Worm (Caenorhabditis elegans): Measurements from ENCODE around the gene elp-1.

elp-1 gene

ce11 chrV:20770061-20770460 is at the start of gene elp-1:
Gene elp-1, minus strand, starts transcription at chrV:20770161.
- TF ChIP-seq F13C5.2 (tag; optimal IDR thresholded peaks at IDR 0.05) (no peak), tbx-11 (GFP tag; IDR thresholded peaks at IDR 0.05) (no peak), tbx-37 (GFP tag; conservative IDR thresholded peaks at IDR 0.05) (no peak), scrt-1 (GFP tag; IDR thresholded peaks at IDR 0.05) (no peak), ceh-13 (GFP tag; optimal IDR thresholded peaks at IDR 0.05) (no peak)

- TF ChIP-seq hmg-4 (GFP tag; optimal IDR thresholded peaks at IDR 0.05) = no peak
- TF ChIP-seq hmbx-1 (tag; optimal IDR thresholded peaks at IDR 0.05) = no peak
- no peak for TF ChIP-seq B0310.2 (tag; optimal IDR thresholded peaks at IDR 0.05)
- TF ChIP-seq aly-1 (tag; optimal IDR thresholded peaks at IDR 0.05) = no peak
- TF ChIP-seq ceh-36 (tag; optimal IDR thresholded peaks at IDR 0.05) = no peak
- TF ChIP-seq hnd-1 (tag; optimal IDR thresholded peaks at IDR 0.05) = no peak
- TF ChIP-seq flt-1 (GFP tag; IDR thresholded peaks at IDR 0.05) = no peak
- no peak for TF ChIP-seq F13C5.2 (tag; optimal IDR thresholded peaks at IDR 0.05)
- TF ChIP-seq tbx-11 (GFP tag; IDR thresholded peaks at IDR 0.05) = no peak
- TF ChIP-seq ceh-13 (GFP tag; optimal IDR thresholded peaks at IDR 0.05) = no peak
Observed at ce11 chrV:20815842-20816241, 45.9 kb upstream of the elp-1 start, which contains the start of gene sshk-1. Gene sshk-1, plus strand, starts transcription at chrV:20816142.

ce11 chrV:20814424-20814823 is 44.5 kb upstream of the elp-1 start, which contains the start of gene Y44A6D.7:
Gene Y44A6D.7, plus strand, starts transcription at chrV:20814724.
- TF ChIP-seq scrt-1 (GFP tag; IDR thresholded peaks at IDR 0.05) = no peak

- TF ChIP-seq aly-1 (tag; optimal IDR thresholded peaks at IDR 0.05) (no peak), hmg-4 (GFP tag; optimal IDR thresholded peaks at IDR 0.05) (no peak), hnd-1 (tag; optimal IDR thresholded peaks at IDR 0.05) (no peak), tra-4 (tag; optimal IDR thresholded peaks at IDR 0.05) (no peak), ets-7 (tag; optimal IDR thresholded peaks at IDR 0.05) (no peak), B0310.2 (tag; optimal IDR thresholded peaks at IDR 0.05) (no peak)
Observed at ce11 chrV:20813646-20814045, 43.7 kb upstream of the elp-1 start.

ce11 chrV:20807038-20807437 is 37.1 kb upstream of the elp-1 start, which contains the start of gene Y44A6D.6:
Gene Y44A6D.6, plus strand, starts transcription at chrV:20807338.
- TF ChIP-seq F13C5.2 (tag; optimal IDR thresholded peaks at IDR 0.05) (no peak), ceh-36 (tag; optimal IDR thresholded peaks at IDR 0.05) (no peak), tra-4 (tag; optimal IDR thresholded peaks at IDR 0.05) (no peak), pes-1 (GFP tag; IDR thresholded peaks at IDR 0.05) (no peak), hmbx-1 (tag; optimal IDR thresholded peaks at IDR 0.05) (no peak), ets-7 (tag; optimal IDR thresholded peaks at IDR 0.05) (no peak), ceh-13 (GFP tag; optimal IDR thresholded peaks at IDR 0.05) (no peak), hmg-4 (GFP tag; optimal IDR thresholded peaks at IDR 0.05) (no peak), ama-1 (optimal IDR thresholded peaks at IDR 0.05) (no peak), tbx-37 (GFP tag; conservative IDR thresholded peaks at IDR 0.05) (no peak), B0310.2 (tag; optimal IDR thresholded peaks at IDR 0.05) (no peak), aly-1 (tag; optimal IDR thresholded peaks at IDR 0.05) (no peak), sea-1 (GFP tag; conservative IDR thresholded peaks at IDR 0.05) (no peak), flt-1 (GFP tag; IDR thresholded peaks at IDR 0.05) (no peak), scrt-1 (GFP tag; IDR thresholded peaks at IDR 0.05) (no peak), hnd-1 (tag; optimal IDR thresholded peaks at IDR 0.05) (no peak), tbx-11 (GFP tag; IDR thresholded peaks at IDR 0.05) (no peak)

- TF ChIP-seq pes-1 (GFP tag; IDR thresholded peaks at IDR 0.05) (no peak), tra-4 (tag; optimal IDR thresholded peaks at IDR 0.05) (no peak), hmg-4 (GFP tag; optimal IDR thresholded peaks at IDR 0.05) (no peak), scrt-1 (GFP tag; IDR thresholded peaks at IDR 0.05) (no peak), ets-7 (tag; optimal IDR thresholded peaks at IDR 0.05) (no peak), B0310.2 (tag; optimal IDR thresholded peaks at IDR 0.05) (no peak), F13C5.2 (tag; optimal IDR thresholded peaks at IDR 0.05) (no peak), aly-1 (tag; optimal IDR thresholded peaks at IDR 0.05) (no peak), tbx-11 (GFP tag; IDR thresholded peaks at IDR 0.05) (no peak), tbx-37 (GFP tag; conservative IDR thresholded peaks at IDR 0.05) (no peak), sea-1 (GFP tag; conservative IDR thresholded peaks at IDR 0.05) (no peak), hmbx-1 (tag; optimal IDR thresholded peaks at IDR 0.05) (no peak), hnd-1 (tag; optimal IDR thresholded peaks at IDR 0.05) (no peak), flt-1 (GFP tag; IDR thresholded peaks at IDR 0.05) (no peak), ceh-36 (tag; optimal IDR thresholded peaks at IDR 0.05) (no peak), ceh-13 (GFP tag; optimal IDR thresholded peaks at IDR 0.05) (no peak)
Observed at ce11 chrV:20802906-20803305, 32.9 kb upstream of the elp-1 start, which contains the start of gene Y44A6D.5. Gene Y44A6D.5, minus strand, starts transcription at chrV:20803006.

- TF ChIP-seq hmbx-1 (tag; optimal IDR thresholded peaks at IDR 0.05) (no peak), tra-4 (tag; optimal IDR thresholded peaks at IDR 0.05) (no peak), ama-1 (optimal IDR thresholded peaks at IDR 0.05) (no peak), tbx-11 (GFP tag; IDR thresholded peaks at IDR 0.05) (no peak), sea-1 (GFP tag; conservative IDR thresholded peaks at IDR 0.05) (no peak), scrt-1 (GFP tag; IDR thresholded peaks at IDR 0.05) (no peak), ceh-36 (tag; optimal IDR thresholded peaks at IDR 0.05) (no peak), hnd-1 (tag; optimal IDR thresholded peaks at IDR 0.05) (no peak), ceh-13 (GFP tag; optimal IDR thresholded peaks at IDR 0.05) (no peak), B0310.2 (tag; optimal IDR thresholded peaks at IDR 0.05) (no peak), flt-1 (GFP tag; IDR thresholded peaks at IDR 0.05) (no peak), hmg-4 (GFP tag; optimal IDR thresholded peaks at IDR 0.05) (no peak), pes-1 (GFP tag; IDR thresholded peaks at IDR 0.05) (no peak), ets-7 (tag; optimal IDR thresholded peaks at IDR 0.05) (no peak), F13C5.2 (tag; optimal IDR thresholded peaks at IDR 0.05) (no peak), tbx-37 (GFP tag; conservative IDR thresholded peaks at IDR 0.05) (no peak), aly-1 (tag; optimal IDR thresholded peaks at IDR 0.05) (no peak)
Observed at ce11 chrV:20797918-20798317, 28.0 kb upstream of the elp-1 start, which contains the start of gene sdf-9. Gene sdf-9, plus strand, starts transcription at chrV:20798218.

ce11 chrV:20793761-20794160 is 23.8 kb upstream of the elp-1 start:
- no peak for TF ChIP-seq ceh-36 (tag; optimal IDR thresholded peaks at IDR 0.05)
- peak; percentile 41; the same call in 1 of the 2 replicates for TF ChIP-seq pes-1 (GFP tag; IDR thresholded peaks at IDR 0.05)

Measured in whole organism, early embryonic.